Fruit fly (Drosophila melanogaster) whole organism, embryonic: ENCODE results near the gene E2f2.
A peak's percentile ranks its signal among the peaks of the same experiment; 100 is the strongest.

ENCODE experiments used
- Atf3 ChIP-seq: fragments of 200-800 bp; sonication (Bioruptor generic); optimal IDR thresholded peaks from 3 replicates; lab custom pipeline; 2016; ENCODE audit warnings: missing biosample characterization, missing genetic modification characterization
- Awh ChIP-seq: fragments of 200-800 bp; sonication (Bioruptor generic); IDR thresholded peaks from 2 replicates; pipeline ENCODE4, ENCODE4 v1.3.6; 2022; ENCODE audit warnings: missing biosample characterization, missing genetic modification characterization
- CG10267 ChIP-seq: fragments of 200-800 bp; sonication (Bioruptor generic); optimal IDR thresholded peaks from 2 replicates; lab custom pipeline; 2018; ENCODE audit warnings: missing biosample characterization, mild to moderate bottlenecking, missing genetic modification characterization, moderate library complexity
- CG10959 ChIP-seq: fragments of 200-800 bp; sonication (Bioruptor generic); IDR thresholded peaks from 2 replicates; pipeline ENCODE4 v1.3.6; 2022; ENCODE audit warnings: missing biosample characterization, missing genetic modification characterization
- CG14441 ChIP-seq: fragments of 200-800 bp; sonication (Bioruptor generic); IDR thresholded peaks from 2 replicates; pipeline ENCODE4 v1.3.6; 2022; ENCODE audit warnings: missing biosample characterization, missing genetic modification characterization
- CG14667 ChIP-seq: fragments of 200-800 bp; sonication (Bioruptor generic); IDR thresholded peaks from 2 replicates; pipeline ENCODE4 v1.3.6; 2022; ENCODE audit warnings: missing biosample characterization, missing genetic modification characterization
- CG1529 ChIP-seq: fragments of 200-800 bp; sonication (Bioruptor generic); optimal IDR thresholded peaks from 3 replicates; lab custom pipeline; 2018; ENCODE audit warnings: missing biosample characterization, missing genetic modification characterization
- CG18262 ChIP-seq: fragments of 200-800 bp; optimal IDR thresholded peaks from 3 replicates; lab custom pipeline; 2019; ENCODE audit warnings: missing biosample characterization, mild to moderate bottlenecking, missing genetic modification characterization, moderate library complexity
- CG31388 ChIP-seq: fragments of 200-800 bp; sonication (Bioruptor generic); optimal IDR thresholded peaks from 2 replicates; lab custom pipeline; 2016; ENCODE audit warnings: missing biosample characterization, missing genetic modification characterization
- CG32767 ChIP-seq: fragments of 200-800 bp; sonication (Bioruptor generic); IDR thresholded peaks from 2 replicates; pipeline ENCODE4 v1.3.6; 2022; ENCODE audit warnings: missing biosample characterization, missing genetic modification characterization
- CG33557 ChIP-seq: fragments of 200-800 bp; sonication (Bioruptor generic); optimal IDR thresholded peaks from 2 replicates; lab custom pipeline; 2019; ENCODE audit warnings: missing biosample characterization, mild to moderate bottlenecking, missing genetic modification characterization, moderate library complexity
- CG4707 ChIP-seq: fragments of 200-800 bp; sonication (Bioruptor generic); optimal IDR thresholded peaks from 2 replicates; lab custom pipeline; 2018; ENCODE audit warnings: missing biosample characterization, mild to moderate bottlenecking, missing genetic modification characterization, moderate library complexity
- CG6689 ChIP-seq: fragments of 200-800 bp; sonication (Bioruptor generic); IDR thresholded peaks from 2 replicates; pipeline ENCODE4 v1.3.6; 2022; ENCODE audit warnings: missing biosample characterization, missing genetic modification characterization
- CG8924 ChIP-seq: fragments of 200-800 bp; optimal IDR thresholded peaks from 3 replicates; lab custom pipeline; 2019; ENCODE audit warnings: missing biosample characterization, mild to moderate bottlenecking, missing genetic modification characterization, moderate library complexity
- CG9215 ChIP-seq: fragments of 200-800 bp; sonication (Bioruptor generic); IDR thresholded peaks from 2 replicates; pipeline ENCODE4 v1.3.6; 2022; ENCODE audit warnings: missing biosample characterization, missing genetic modification characterization
- CG9797 ChIP-seq: fragments of 200-800 bp; sonication (Bioruptor generic); optimal IDR thresholded peaks from 3 replicates; lab custom pipeline; 2018; ENCODE audit warnings: missing biosample characterization, mild to moderate bottlenecking, missing genetic modification characterization
- ERR ChIP-seq: fragments of 200-800 bp; sonication (Bioruptor generic); optimal IDR thresholded peaks from 2 replicates; lab custom pipeline; 2016; ENCODE audit warnings: missing biosample characterization, missing genetic modification characterization
- Fer3 ChIP-seq: fragments of 200-800 bp; sonication (Bioruptor generic); optimal IDR thresholded peaks from 2 replicates; lab custom pipeline; 2018; ENCODE audit warnings: missing biosample characterization, mild to moderate bottlenecking, missing genetic modification characterization, moderate library complexity
- HHEX ChIP-seq: fragments of 200-800 bp; sonication (Bioruptor generic); optimal IDR thresholded peaks from 3 replicates; lab custom pipeline; 2017; ENCODE audit warnings: missing biosample characterization, mild to moderate bottlenecking, missing genetic modification characterization, missing genetic modification reagents
- Hr78 ChIP-seq, 2 experiments: fragments of 200-800 bp in 1 of 2; fragments of >200 bp in 1 of 2; sonication (Bioruptor generic) in 1 of 2; optimal IDR thresholded peaks; 2 replicates each; lab custom pipeline; 2017 to 2019; ENCODE audit warnings: missing biosample characterization in 2 of 2, missing genetic modification characterization in 2 of 2, mild to moderate bottlenecking in 1 of 2, moderate library complexity in 1 of 2
- Mes4 ChIP-seq: fragments of 200-800 bp; sonication (Bioruptor generic); optimal IDR thresholded peaks from 2 replicates; lab custom pipeline; 2016; ENCODE audit warnings: missing biosample characterization, missing genetic modification characterization
- Neu2 ChIP-seq: fragments of 200-800 bp; sonication (Bioruptor generic); optimal IDR thresholded peaks from 3 replicates; lab custom pipeline; 2016; ENCODE audit warnings: missing biosample characterization, missing genetic modification characterization, borderline replicate concordance
- Oli ChIP-seq: fragments of 200-800 bp; sonication (Bioruptor generic); optimal IDR thresholded peaks from 2 replicates; lab custom pipeline; 2018; ENCODE audit warnings: missing biosample characterization, mild to moderate bottlenecking, missing genetic modification characterization, moderate library complexity
- Pdp1 ChIP-seq, 2 experiments: fragments of 200-800 bp; sonication (Bioruptor generic); optimal IDR thresholded peaks; 3 replicates each; lab custom pipeline; 2016; ENCODE audit warnings: missing biosample characterization in 2 of 2, missing genetic modification characterization in 2 of 2, mild to moderate bottlenecking in 1 of 2, moderate library complexity in 1 of 2
- YL-1 ChIP-seq: fragments of 200-800 bp; sonication (Bioruptor generic); optimal IDR thresholded peaks from 3 replicates; lab custom pipeline; 2017; ENCODE audit warnings: missing biosample characterization, mild to moderate bottlenecking, missing genetic modification characterization
- bsh ChIP-seq, 2 experiments: fragments of 200-800 bp; sonication (Bioruptor generic); optimal IDR thresholded peaks; 2 replicates each; lab custom pipeline; 2017 to 2018; ENCODE audit warnings: mild to moderate bottlenecking in 2 of 2, missing biosample characterization in 2 of 2, missing genetic modification characterization in 2 of 2, moderate library complexity in 1 of 2
- cato ChIP-seq: fragments of 200-800 bp; sonication (Bioruptor generic); optimal IDR thresholded peaks from 2 replicates; lab custom pipeline; 2016; ENCODE audit warnings: missing biosample characterization, missing genetic modification characterization, borderline replicate concordance
- ci ChIP-seq: fragments of 200-800 bp; sonication (Bioruptor generic); IDR thresholded peaks from 3 replicates; pipeline ENCODE4 v1.3.6; 2022; ENCODE audit warnings: missing biosample characterization, missing genetic modification characterization
- crc ChIP-seq: fragments of 200-800 bp; sonication (Bioruptor generic); optimal IDR thresholded peaks from 2 replicates; lab custom pipeline; 2016; ENCODE audit warnings: missing biosample characterization, missing genetic modification characterization
- danr ChIP-seq: fragments of 200-800 bp; sonication (Bioruptor generic); IDR thresholded peaks from 2 replicates; pipeline ENCODE4 v1.3.6; 2022; ENCODE audit warnings: missing biosample characterization, missing genetic modification characterization
- en ChIP-seq: fragments of 200-800 bp; sonication (Bioruptor generic); optimal IDR thresholded peaks from 2 replicates; lab custom pipeline; 2016; ENCODE audit warnings: missing biosample characterization, missing genetic modification characterization
- fru ChIP-seq: fragments of >200 bp; optimal IDR thresholded peaks from 2 replicates; lab custom pipeline; 2017
- gcm ChIP-seq: fragments of 200-800 bp; sonication (Bioruptor generic); optimal IDR thresholded peaks from 2 replicates; lab custom pipeline; 2019; ENCODE audit warnings: missing biosample characterization, mild to moderate bottlenecking, missing genetic modification characterization, moderate library complexity
- grn ChIP-seq: fragments of 200-800 bp; sonication (Bioruptor generic); optimal IDR thresholded peaks from 3 replicates; lab custom pipeline; 2017; ENCODE audit warnings: missing biosample characterization, missing genetic modification characterization
- hth ChIP-seq: fragments of >200 bp; optimal IDR thresholded peaks from 2 replicates; lab custom pipeline; 2017; ENCODE audit warnings: inconsistent platforms
- insv ChIP-seq, 2 experiments: fragments of 200-800 bp; sonication (Bioruptor generic); optimal IDR thresholded peaks; 3 replicates each; lab custom pipeline; 2016 to 2018; ENCODE audit warnings: missing biosample characterization in 2 of 2, missing genetic modification characterization in 2 of 2
- jing ChIP-seq: fragments of 200-800 bp; sonication (Bioruptor generic); optimal IDR thresholded peaks from 2 replicates; lab custom pipeline; 2018; ENCODE audit warnings: missing biosample characterization, mild to moderate bottlenecking, missing genetic modification characterization
- jumu ChIP-seq: fragments of 200-800 bp; sonication (Bioruptor generic); optimal IDR thresholded peaks from 3 replicates; lab custom pipeline; 2016; ENCODE audit warnings: missing biosample characterization, missing genetic modification characterization
- kah ChIP-seq: fragments of 200-800 bp; sonication (Bioruptor generic); optimal IDR thresholded peaks from 2 replicates; lab custom pipeline; 2018; ENCODE audit warnings: missing biosample characterization, mild to moderate bottlenecking, missing genetic modification characterization
- mam ChIP-seq: fragments of 200-800 bp; sonication (Bioruptor generic); optimal IDR thresholded peaks from 3 replicates; lab custom pipeline; 2016; ENCODE audit warnings: missing biosample characterization, missing genetic modification characterization
- peb ChIP-seq: fragments of 200-800 bp; sonication (Bioruptor generic); IDR thresholded peaks from 2 replicates; pipeline ENCODE4 v1.3.6; 2022; ENCODE audit warnings: missing biosample characterization, missing genetic modification characterization
- psq ChIP-seq: fragments of 200-800 bp; sonication (Bioruptor generic); optimal IDR thresholded peaks from 2 replicates; lab custom pipeline; 2017; ENCODE audit warnings: missing biosample characterization, missing genetic modification characterization
- pzg ChIP-seq: fragments of 200-800 bp; sonication (Bioruptor generic); optimal IDR thresholded peaks from 3 replicates; lab custom pipeline; 2018; ENCODE audit warnings: missing biosample characterization, mild to moderate bottlenecking, missing genetic modification characterization, moderate library complexity
- sug ChIP-seq: fragments of 200-800 bp; optimal IDR thresholded peaks from 2 replicates; lab custom pipeline; 2019; ENCODE audit warnings: missing biosample characterization, mild to moderate bottlenecking, missing genetic modification characterization, moderate library complexity
- tio ChIP-seq: fragments of 200-800 bp; sonication (Bioruptor generic); optimal IDR thresholded peaks from 2 replicates; lab custom pipeline; 2017; ENCODE audit warnings: missing biosample characterization, missing genetic modification characterization, inconsistent platforms
- trem ChIP-seq: fragments of 200-800 bp; optimal IDR thresholded peaks from 3 replicates; lab custom pipeline; 2019; ENCODE audit warnings: missing biosample characterization, mild to moderate bottlenecking, missing genetic modification characterization, moderate library complexity
- zfh1 ChIP-seq: fragments of 200-800 bp; sonication (Bioruptor generic); IDR thresholded peaks from 3 replicates; pipeline ENCODE4 v1.3.6; 2022; ENCODE audit warnings: missing biosample characterization, missing genetic modification characterization

E2f2 gene

DNA sequence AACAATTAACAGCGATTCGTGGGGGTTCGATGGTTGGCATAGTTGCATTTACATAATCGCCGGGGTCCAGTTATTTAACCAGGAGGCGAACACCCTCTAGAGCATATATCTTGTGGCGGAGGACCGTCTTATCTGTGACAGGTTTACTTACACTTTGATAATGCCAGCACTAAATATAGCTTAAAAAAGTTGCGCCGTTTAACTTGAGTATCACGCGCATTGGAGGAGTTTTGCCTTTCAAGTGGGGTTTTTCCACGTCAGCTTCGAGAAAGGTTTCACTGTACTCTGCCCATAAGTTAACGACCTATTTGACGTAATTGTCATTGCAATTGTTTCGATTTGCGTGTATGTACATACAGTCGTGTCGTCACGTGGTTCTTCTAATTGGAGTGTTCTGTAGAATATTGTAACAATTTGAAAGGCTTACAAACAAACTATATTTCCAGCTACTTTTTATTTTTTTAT is 12.6 kb upstream of the E2f2 start (continued):
- peak in 1 of 2 experiments; percentile 58 for TF ChIP-seq Pdp1 (GFP tag; optimal IDR thresholded peaks at IDR 0.05; lab: Kevin White, UChicago)
- peak in 1 of 2 experiments; percentile 7 for TF ChIP-seq insv (GFP tag; optimal IDR thresholded peaks at IDR 0.05; lab: Kevin White, UChicago)
- TF ChIP-seq bsh (GFP tag; optimal IDR thresholded peaks at IDR 0.05; lab: Kevin White, UChicago): no peak
- TF ChIP-seq YL-1 (GFP tag; lab: Kevin White, UChicago): peak; percentile 29
- TF ChIP-seq fru (lab: Kevin White, UChicago): no peak
- no peak for TF ChIP-seq CG31388 (GFP tag; lab: Kevin White, UChicago)
- TF ChIP-seq sug: peak; percentile 66
- TF ChIP-seq zfh1 (GFP tag; lab: Robert Waterston, UW): 0 out of 3 replicates have a peak, but pooled peaks have one; percentile 27
- no peak for TF ChIP-seq en (GFP tag; lab: Kevin White, UChicago)
- TF ChIP-seq gcm: no peak
- TF ChIP-seq, all 482 proteins: peak for 12

DNA sequence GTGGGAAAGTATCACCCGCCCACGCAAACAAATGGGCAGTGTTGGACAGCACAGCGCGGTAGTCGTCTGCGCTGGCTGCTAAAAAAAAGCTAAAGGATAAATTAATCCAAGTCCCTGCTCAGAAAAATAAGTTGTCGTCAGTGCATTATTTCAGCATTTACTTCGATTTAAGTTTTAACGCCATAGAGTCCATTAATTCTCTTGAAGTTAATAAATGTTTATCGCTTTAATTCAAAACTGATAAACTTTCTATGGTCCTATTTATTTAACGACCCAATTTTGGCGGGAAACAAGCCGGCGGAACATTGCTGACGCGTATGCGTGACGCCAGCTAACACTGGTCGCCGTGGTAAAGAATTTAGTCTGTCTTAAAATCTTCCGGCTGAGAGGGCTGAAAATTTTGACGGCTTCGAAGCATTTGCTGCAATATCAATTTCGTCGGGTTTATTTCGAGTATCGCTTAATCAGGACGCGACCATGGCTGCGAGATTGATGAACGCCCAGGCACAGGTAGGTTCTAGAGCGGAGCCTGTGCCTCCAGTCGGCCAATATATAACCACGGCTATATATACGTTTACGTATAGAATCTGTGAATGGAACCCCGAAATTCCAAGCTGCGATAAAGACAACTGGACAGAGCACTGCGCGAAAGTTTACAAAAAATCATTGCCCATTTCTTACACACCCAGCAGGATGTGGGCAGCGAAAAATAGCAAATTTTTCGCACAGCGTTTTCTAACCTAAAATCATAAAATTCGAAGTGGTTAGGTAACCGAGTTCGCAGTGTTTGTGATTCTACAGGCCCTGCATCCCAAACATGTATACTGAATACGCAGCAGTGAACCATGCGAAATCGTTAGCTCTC is 12.0 kb upstream of the E2f2 start, which contains the start of the genes mAcon1, CG43345 and CG43346:
mAcon1 (plus strand) TSS at position 276 of the 865 bp plus-strand sequence.
CG43345 (minus strand) TSS at position 287 of the 865 bp plus-strand sequence.
CG43346 (minus strand) TSS at position 287 of the 865 bp plus-strand sequence.
- TF ChIP-seq Fer3: peak; percentile 62
- TF ChIP-seq trem: peak; percentile 79
- TF ChIP-seq mam (GFP tag; lab: Kevin White, UChicago): peak; percentile 92
- peak; percentile 73 for TF ChIP-seq CG18262 (tag; lab: Kevin White, UChicago)
- TF ChIP-seq Atf3 (GFP tag; lab: Kevin White, UChicago): peak; percentile 79
- TF ChIP-seq Hr78 (GFP tag; optimal IDR thresholded peaks at IDR 0.05; lab: Kevin White, UChicago): no peak
- peak; percentile 54 for TF ChIP-seq CG33557 (GFP tag; lab: Kevin White, UChicago)
- TF ChIP-seq CG9215 (GFP tag; lab: Robert Waterston, UW): peak; percentile 83
- peak; percentile 61 for TF ChIP-seq CG9797 (GFP tag; lab: Kevin White, UChicago)
- peak; percentile 98 for TF ChIP-seq CG10267 (tag; lab: Kevin White, UChicago)
- peak; percentile 70 for TF ChIP-seq cato (GFP tag; lab: Kevin White, UChicago)
- TF ChIP-seq CG6689 (GFP tag; lab: Robert Waterston, UW): peak; percentile 51; the same call in 1 of the 2 replicates
- TF ChIP-seq jing (GFP tag; lab: Kevin White, UChicago): peak; percentile 52
- peak; percentile 6 for TF ChIP-seq psq (GFP tag; lab: Kevin White, UChicago)
- TF ChIP-seq CG10959 (GFP tag; lab: Robert Waterston, UW): peak; percentile 53; the same call in 1 of the 2 replicates
- TF ChIP-seq peb (GFP tag; lab: Robert Waterston, UW): no peak; the same call in 1 of the 2 replicates
- no peak for TF ChIP-seq kah (GFP tag; lab: Kevin White, UChicago)
- TF ChIP-seq CG1529 (GFP tag; lab: Kevin White, UChicago): peak; percentile 57
- 0 out of 2 replicates have a peak, but pooled peaks have one; percentile 39 for TF ChIP-seq CG14667 (GFP tag; lab: Robert Waterston, UW)
- TF ChIP-seq crc: peak; percentile 70
- TF ChIP-seq grn: no peak
- TF ChIP-seq pzg (GFP tag; lab: Kevin White, UChicago): peak; percentile 68
- TF ChIP-seq hth: no peak
- peak; percentile 92 for TF ChIP-seq jumu (GFP tag; lab: Kevin White, UChicago)
- peak; percentile 73 for TF ChIP-seq Mes4
- peak; percentile 79 for TF ChIP-seq HHEX (GFP tag; lab: Kevin White, UChicago)
- TF ChIP-seq ERR: peak; percentile 82
- TF ChIP-seq Awh: no peak
- peak; percentile 45 for TF ChIP-seq Neu2 (GFP tag; lab: Kevin White, UChicago)
- TF ChIP-seq CG8924 (tag; lab: Kevin White, UChicago): no peak
- peak; percentile 47; the same call in 1 of the 2 replicates for TF ChIP-seq CG32767
- no peak; the same call in 1 of the 2 replicates for TF ChIP-seq CG14441 (GFP tag; lab: Robert Waterston, UW)
- TF ChIP-seq ci: no peak
- TF ChIP-seq Oli (tag; lab: Kevin White, UChicago): peak; percentile 75
- peak; percentile 66; the same call in 1 of the 2 replicates for TF ChIP-seq danr (GFP tag; lab: Robert Waterston, UW)
- TF ChIP-seq tio (GFP tag; lab: Kevin White, UChicago): no peak
- TF ChIP-seq CG4707 (GFP tag; lab: Kevin White, UChicago): no peak
